Worm (Caenorhabditis elegans) whole organism, mixed stage, embryonic: ENCODE results near the gene xpo-3.

Experiments
- blmp-1 ChIP-seq: fragments of 150-350 bp; optimal IDR thresholded peaks from 2 replicates; lab custom pipeline; 2014; ENCODE audit warnings: missing biosample characterization, missing genetic modification characterization
- unc-39 ChIP-seq: fragments of 150-350 bp; optimal IDR thresholded peaks from 2 replicates; lab custom pipeline; 2014; ENCODE audit warnings: missing biosample characterization, missing genetic modification characterization
- zip-8 ChIP-seq: fragments of 150-350 bp; optimal IDR thresholded peaks from 2 replicates; lab custom pipeline; 2014; ENCODE audit warnings: missing biosample characterization, missing genetic modification characterization
- ztf-11 ChIP-seq: fragments of 150-350 bp; optimal IDR thresholded peaks from 2 replicates; lab custom pipeline; 2014; ENCODE audit warnings: missing biosample characterization, missing genetic modification characterization

ce11 chrIV:7961889-7962342 lies 38.1 kb upstream of the xpo-3 start:
- TF ChIP-seq blmp-1 (tag; lab: Kevin White, UChicago) (no peak), zip-8 (tag; lab: Kevin White, UChicago) (no peak), unc-39 (tag; lab: Kevin White, UChicago) (no peak), ztf-11 (tag; lab: Kevin White, UChicago) (no peak)
